Worm (Caenorhabditis elegans): ENCODE data around the gene cng-2.
"Not testable (repeated sequence)": the region's sequence is repeated elsewhere in the genome, so short reads cannot be mapped to it uniquely, and the experiment has no call there.

DNA sequence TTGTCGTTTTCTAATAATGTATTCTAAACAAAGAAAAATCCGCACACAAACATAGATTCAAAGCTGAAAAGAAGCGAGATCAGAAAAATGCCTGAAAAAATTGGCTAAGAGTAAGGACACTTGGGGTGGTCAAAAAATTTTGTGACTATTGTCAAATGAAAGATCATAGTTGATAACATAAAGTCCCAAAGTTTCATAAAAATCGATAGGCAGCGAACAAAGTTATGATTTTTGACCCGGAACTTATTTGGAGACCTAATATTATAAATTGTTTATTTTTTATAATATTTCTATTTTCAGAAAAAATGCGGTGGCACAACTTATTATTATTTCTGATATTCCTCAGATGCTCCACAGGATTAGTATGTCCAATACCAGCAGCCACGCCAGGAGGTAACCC lies 14.2 kb downstream of the cng-2 start, which contains the start of gene R05C11.4:
- not testable (repeated sequence) for TF ChIP-seq ztf-29 (GFP tag; IDR thresholded peaks at IDR 0.05); med-1 (GFP tag; optimal IDR thresholded peaks at IDR 0.05; ENCODE audit: insufficient read depth)
